Fruit fly (Drosophila melanogaster) whole organism, pupa: ENCODE measurements around the gene Pgd.

Source experiments
- CG13204 ChIP-seq: fragments of 200-800 bp; sonication (Bioruptor generic); optimal IDR thresholded peaks from 2 replicates; lab custom pipeline; 2018; ENCODE audit warnings: missing biosample characterization, mild to moderate bottlenecking, missing genetic modification characterization, moderate library complexity
- CG14655 ChIP-seq: fragments of 200-800 bp; sonication (Bioruptor generic); optimal IDR thresholded peaks from 3 replicates; lab custom pipeline; 2017; ENCODE audit warnings: mild to moderate bottlenecking, missing biosample characterization, missing genetic modification reagents, missing genetic modification characterization
- CG15710 ChIP-seq: fragments of 200-800 bp; sonication (Bioruptor generic); optimal IDR thresholded peaks from 2 replicates; lab custom pipeline; 2018; ENCODE audit warnings: missing biosample characterization, mild to moderate bottlenecking, missing genetic modification characterization, moderate library complexity
- CG17806 ChIP-seq: fragments of 200-800 bp; sonication (Bioruptor generic); optimal IDR thresholded peaks from 2 replicates; lab custom pipeline; 2018; ENCODE audit warnings: missing biosample characterization, mild to moderate bottlenecking, missing genetic modification characterization, moderate library complexity
- CG34367 ChIP-seq: fragments of 200-800 bp; sonication (Bioruptor generic); optimal IDR thresholded peaks from 2 replicates; lab custom pipeline; 2018; ENCODE audit warnings: missing biosample characterization, mild to moderate bottlenecking, missing genetic modification characterization
- CG8159 ChIP-seq: fragments of 200-800 bp; sonication (Bioruptor generic); optimal IDR thresholded peaks from 3 replicates; lab custom pipeline; 2018; ENCODE audit warnings: missing biosample characterization, mild to moderate bottlenecking, missing genetic modification characterization, moderate library complexity
- CG8301 ChIP-seq: fragments of 200-800 bp; sonication (Bioruptor generic); optimal IDR thresholded peaks from 2 replicates; lab custom pipeline; 2018; ENCODE audit warnings: missing biosample characterization, mild to moderate bottlenecking, missing genetic modification characterization
- D1 ChIP-seq: fragments of 200-800 bp; sonication (Bioruptor generic); optimal IDR thresholded peaks from 2 replicates; lab custom pipeline; 2018; ENCODE audit warnings: missing biosample characterization, mild to moderate bottlenecking, missing genetic modification characterization, moderate library complexity
- Ets98B ChIP-seq: fragments of 200-800 bp; sonication (Bioruptor generic); IDR thresholded peaks from 2 replicates; pipeline ENCODE4 v1.3.6; 2022; ENCODE audit warnings: missing biosample characterization, missing genetic modification characterization
- fd96Ca ChIP-seq: fragments of 200-800 bp; sonication (Bioruptor generic); IDR thresholded peaks from 3 replicates; pipeline ENCODE4 v1.3.6; 2022; ENCODE audit warnings: missing biosample characterization, missing genetic modification characterization
- gl ChIP-seq: fragments of 200-800 bp; sonication (Bioruptor generic); optimal IDR thresholded peaks from 2 replicates; lab custom pipeline; 2018; ENCODE audit warnings: missing biosample characterization, mild to moderate bottlenecking, missing genetic modification characterization
- rn ChIP-seq: fragments of 200-800 bp; sonication (Bioruptor generic); IDR thresholded peaks from 2 replicates; pipeline ENCODE4 v1.3.6; 2022; ENCODE audit warnings: missing biosample characterization, missing genetic modification characterization

DNA sequence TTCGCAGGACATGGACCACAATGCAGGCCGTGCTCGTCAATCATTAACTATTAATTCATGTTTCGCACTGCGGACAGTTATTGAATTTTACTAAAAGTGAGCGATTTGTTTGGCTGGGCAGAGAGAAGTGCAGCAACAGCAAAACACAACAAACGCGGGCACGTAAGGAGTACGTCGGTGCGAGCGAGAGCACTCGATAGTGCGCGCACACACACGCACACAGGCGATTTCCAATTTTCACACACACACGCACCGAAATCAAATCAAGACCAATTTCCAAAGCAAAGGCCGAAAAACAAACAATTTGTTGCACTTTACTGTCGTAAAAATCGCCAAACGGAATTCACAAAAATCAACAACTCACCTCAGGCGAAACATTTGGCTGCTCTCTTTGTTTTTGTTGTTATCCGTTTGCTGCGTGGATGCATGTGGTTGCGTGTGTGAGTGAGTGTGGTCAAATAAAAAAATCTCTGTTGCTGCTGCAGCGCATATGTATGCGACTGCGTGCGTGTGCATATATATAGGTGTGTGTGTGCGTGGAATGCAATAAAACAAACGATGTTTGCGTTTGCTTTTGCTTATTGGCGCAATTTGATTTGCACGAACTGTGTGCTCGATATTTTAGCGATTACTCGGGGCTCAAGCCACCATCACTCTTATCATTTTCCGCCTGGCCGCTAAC lies 13.1 kb downstream of the Pgd start:
- no peak for TF ChIP-seq fd96Ca (GFP tag; lab: Robert Waterston, UW)
- TF ChIP-seq CG14655 = no peak
- no peak for TF ChIP-seq CG15710 (tag; lab: Kevin White, UChicago)
- no peak for TF ChIP-seq CG34367 (tag; lab: Kevin White, UChicago)
- TF ChIP-seq gl = no peak
- no peak for TF ChIP-seq rn (GFP tag; lab: Robert Waterston, UW)
- TF ChIP-seq Ets98B (GFP tag; lab: Robert Waterston, UW) = no peak
- no peak for TF ChIP-seq CG8301 (tag; lab: Kevin White, UChicago)
- no peak for TF ChIP-seq CG17806
- TF ChIP-seq CG8159 (tag; lab: Kevin White, UChicago) = no peak
- TF ChIP-seq CG13204 = no peak
- no peak for TF ChIP-seq D1 (tag; lab: Kevin White, UChicago)
